Fruit fly (Drosophila melanogaster) whole organism, embryonic: ENCODE data around the gene CG6283.

Source experiments
- Adf1 ChIP-seq: fragments of 200-800 bp; sonication (Bioruptor generic); IDR thresholded peaks from 2 replicates; pipeline ENCODE4 v1.3.6; 2022; ENCODE audit warnings: missing biosample characterization, missing genetic modification characterization
- Atf6 ChIP-seq: fragments of 200-800 bp; sonication (Bioruptor generic); IDR thresholded peaks from 2 replicates; pipeline ENCODE4 v1.3.6; 2022; ENCODE audit warnings: missing biosample characterization, missing genetic modification characterization
- Awh ChIP-seq: fragments of 200-800 bp; sonication (Bioruptor generic); IDR thresholded peaks from 2 replicates; pipeline ENCODE4, ENCODE4 v1.3.6; 2022; ENCODE audit warnings: missing biosample characterization, missing genetic modification characterization
- B-H1 ChIP-seq: fragments of 200-800 bp; sonication (Bioruptor generic); IDR thresholded peaks from 3 replicates; pipeline ENCODE4 v1.3.6; 2022; ENCODE audit warnings: missing biosample characterization, missing genetic modification characterization
- BtbVII ChIP-seq: fragments of 200-800 bp; sonication (Bioruptor generic); optimal IDR thresholded peaks from 3 replicates; lab custom pipeline; 2017; ENCODE audit warnings: missing biosample characterization, mild to moderate bottlenecking, missing genetic modification characterization
- CG10543 ChIP-seq: fragments of 200-800 bp; sonication (Bioruptor generic); optimal IDR thresholded peaks from 3 replicates; lab custom pipeline; 2017; ENCODE audit warnings: missing biosample characterization, mild to moderate bottlenecking, missing genetic modification characterization, moderate library complexity
- CG10565 ChIP-seq: fragments of 200-800 bp; sonication (Bioruptor generic); optimal IDR thresholded peaks from 3 replicates; lab custom pipeline; 2016; ENCODE audit warnings: missing biosample characterization, mild to moderate bottlenecking, missing genetic modification characterization
- CG11504 ChIP-seq: fragments of 200-800 bp; sonication (Bioruptor generic); optimal IDR thresholded peaks from 3 replicates; lab custom pipeline; 2019; ENCODE audit warnings: missing biosample characterization, mild to moderate bottlenecking, missing genetic modification characterization, moderate library complexity
- CG11696 ChIP-seq: fragments of 200-800 bp; sonication (Bioruptor generic); IDR thresholded peaks from 2 replicates; pipeline ENCODE4 v1.3.6; 2022; ENCODE audit warnings: missing biosample characterization, missing genetic modification characterization
- CG12391 ChIP-seq: fragments of 200-800 bp; sonication (Bioruptor generic); optimal IDR thresholded peaks from 3 replicates; lab custom pipeline; 2018; ENCODE audit warnings: missing biosample characterization, mild to moderate bottlenecking, missing genetic modification characterization, moderate library complexity
- CG12659 ChIP-seq: fragments of 200-800 bp; sonication (Bioruptor generic); optimal IDR thresholded peaks from 3 replicates; lab custom pipeline; 2017; ENCODE audit warnings: mild to moderate bottlenecking, missing biosample characterization, missing genetic modification reagents, missing genetic modification characterization
- CG12942 ChIP-seq: fragments of 200-800 bp; sonication (Bioruptor generic); optimal IDR thresholded peaks from 3 replicates; lab custom pipeline; 2016; ENCODE audit warnings: missing biosample characterization, missing genetic modification characterization
- CG14710 ChIP-seq: fragments of 200-800 bp; sonication (Bioruptor generic); optimal IDR thresholded peaks from 3 replicates; lab custom pipeline; 2019; ENCODE audit warnings: missing biosample characterization, mild to moderate bottlenecking, missing genetic modification characterization, moderate library complexity
- CG18476 ChIP-seq: fragments of 200-800 bp; sonication (Bioruptor generic); optimal IDR thresholded peaks from 2 replicates; lab custom pipeline; 2016; ENCODE audit warnings: missing biosample characterization, mild to moderate bottlenecking, missing genetic modification characterization
- CG2712 ChIP-seq: fragments of 200-800 bp; optimal IDR thresholded peaks from 3 replicates; lab custom pipeline; 2019; ENCODE audit warnings: missing biosample characterization, mild to moderate bottlenecking, missing genetic modification characterization, moderate library complexity
- CG2889 ChIP-seq: fragments of 200-800 bp; sonication (Bioruptor generic); IDR thresholded peaks from 3 replicates; pipeline ENCODE4 v1.3.6; 2022; ENCODE audit warnings: missing biosample characterization, missing genetic modification characterization
- CG4707 ChIP-seq: fragments of 200-800 bp; sonication (Bioruptor generic); optimal IDR thresholded peaks from 2 replicates; lab custom pipeline; 2018; ENCODE audit warnings: missing biosample characterization, mild to moderate bottlenecking, missing genetic modification characterization, moderate library complexity
- CG6683 ChIP-seq: fragments of 200-800 bp; sonication (Bioruptor generic); optimal IDR thresholded peaks from 2 replicates; lab custom pipeline; 2017; ENCODE audit warnings: missing biosample characterization, mild to moderate bottlenecking, missing genetic modification characterization, missing genetic modification reagents
- CG6765 ChIP-seq: fragments of 200-800 bp; sonication (Bioruptor generic); optimal IDR thresholded peaks from 3 replicates; lab custom pipeline; 2017; ENCODE audit warnings: missing biosample characterization, mild to moderate bottlenecking, missing genetic modification characterization
- CG8924 ChIP-seq: fragments of 200-800 bp; optimal IDR thresholded peaks from 3 replicates; lab custom pipeline; 2019; ENCODE audit warnings: missing biosample characterization, mild to moderate bottlenecking, missing genetic modification characterization, moderate library complexity
- CTCF ChIP-seq: fragments of 200-800 bp; sonication (Bioruptor generic); optimal IDR thresholded peaks from 2 replicates; lab custom pipeline; 2017; ENCODE audit warnings: missing biosample characterization, mild to moderate bottlenecking, missing genetic modification characterization, moderate library complexity
- Elba2 ChIP-seq: fragments of 200-800 bp; sonication (Bioruptor generic); optimal IDR thresholded peaks from 3 replicates; lab custom pipeline; 2016; ENCODE audit warnings: missing biosample characterization, missing genetic modification characterization
- HHEX ChIP-seq: fragments of 200-800 bp; sonication (Bioruptor generic); optimal IDR thresholded peaks from 3 replicates; lab custom pipeline; 2017; ENCODE audit warnings: missing biosample characterization, mild to moderate bottlenecking, missing genetic modification characterization, missing genetic modification reagents
- HLH54F ChIP-seq: fragments of 200-800 bp; sonication (Bioruptor generic); optimal IDR thresholded peaks from 3 replicates; lab custom pipeline; 2016; ENCODE audit warnings: missing biosample characterization, missing genetic modification characterization
- NFAT ChIP-seq: fragments of 200-800 bp; sonication (Bioruptor generic); IDR thresholded peaks from 2 replicates; pipeline ENCODE4 v1.3.6; 2022; ENCODE audit warnings: missing biosample characterization, missing genetic modification characterization
- NfI ChIP-seq: fragments of 200-800 bp; sonication (Bioruptor generic); optimal IDR thresholded peaks from 3 replicates; lab custom pipeline; 2018; ENCODE audit warnings: missing biosample characterization, mild to moderate bottlenecking, missing genetic modification characterization, moderate library complexity
- Scr ChIP-seq: fragments of 200-800 bp; sonication (Bioruptor generic); IDR thresholded peaks from 2 replicates; pipeline ENCODE4 v1.3.6; 2022; ENCODE audit warnings: missing biosample characterization, missing genetic modification characterization; ENCODE audit not compliant: partially characterized antibody
- Vsx1 ChIP-seq: fragments of 200-800 bp; sonication (Bioruptor generic); optimal IDR thresholded peaks from 2 replicates; lab custom pipeline; 2017; ENCODE audit warnings: missing biosample characterization, mild to moderate bottlenecking, missing genetic modification characterization, missing genetic modification reagents
- Xrp1 ChIP-seq: fragments of 200-800 bp; sonication (Bioruptor generic); IDR thresholded peaks from 2 replicates; pipeline ENCODE4 v1.3.6; 2022; ENCODE audit warnings: missing biosample characterization, missing genetic modification characterization
- YL-1 ChIP-seq: fragments of 200-800 bp; sonication (Bioruptor generic); optimal IDR thresholded peaks from 3 replicates; lab custom pipeline; 2017; ENCODE audit warnings: missing biosample characterization, mild to moderate bottlenecking, missing genetic modification characterization
- al ChIP-seq: fragments of 200-800 bp; sonication (Bioruptor generic); IDR thresholded peaks from 2 replicates; pipeline ENCODE4 v1.3.6; 2022; ENCODE audit warnings: missing biosample characterization, missing genetic modification characterization
- aop ChIP-seq: fragments of 200-800 bp; sonication (Bioruptor generic); IDR thresholded peaks from 2 replicates; pipeline ENCODE4 v1.3.6; 2022; ENCODE audit warnings: missing biosample characterization, missing genetic modification characterization
- chinmo ChIP-seq: fragments of 200-800 bp; sonication (Bioruptor generic); IDR thresholded peaks from 4 replicates; pipeline ENCODE4 v1.3.6; 2022; ENCODE audit warnings: missing biosample characterization, missing genetic modification characterization; ENCODE audit not compliant: partially characterized antibody
- gem ChIP-seq: fragments of 200-800 bp; sonication (Bioruptor generic); optimal IDR thresholded peaks from 2 replicates; lab custom pipeline; 2019; ENCODE audit warnings: missing biosample characterization, mild to moderate bottlenecking, missing genetic modification characterization, moderate library complexity
- hkb ChIP-seq, 2 experiments: fragments of 200-800 bp in 1 of 2; fragments of >200 bp in 1 of 2; sonication (Bioruptor generic) in 1 of 2; IDR thresholded peaks in 1 of 2; optimal IDR thresholded peaks in 1 of 2; 2 replicates each; pipeline versions ENCODE4 v1.3.6 to Lab custom; 2017 to 2022; ENCODE audit warnings: missing biosample characterization in 1 of 2, missing genetic modification characterization in 1 of 2
- klu ChIP-seq: fragments of 200-800 bp; sonication (Bioruptor generic); IDR thresholded peaks from 2 replicates; pipeline ENCODE4 v1.3.6; 2022; ENCODE audit warnings: missing biosample characterization, missing genetic modification characterization
- kni ChIP-seq: fragments of 200-800 bp; sonication (Bioruptor generic); optimal IDR thresholded peaks from 3 replicates; lab custom pipeline; 2017; ENCODE audit warnings: mild to moderate bottlenecking, missing biosample characterization, missing genetic modification reagents, missing genetic modification characterization
- lab ChIP-seq: fragments of 200-800 bp; sonication (Bioruptor generic); optimal IDR thresholded peaks from 3 replicates; lab custom pipeline; 2017; ENCODE audit warnings: missing biosample characterization, missing genetic modification characterization, mild to moderate bottlenecking, moderate library complexity, missing genetic modification reagents
- mld ChIP-seq: fragments of 200-800 bp; sonication (Bioruptor generic); IDR thresholded peaks from 3 replicates; pipeline ENCODE4 v1.3.6; 2022; ENCODE audit warnings: missing biosample characterization, missing genetic modification characterization; ENCODE audit not compliant: partially characterized antibody
- nau ChIP-seq: fragments of 200-800 bp; sonication (Bioruptor generic); optimal IDR thresholded peaks from 3 replicates; lab custom pipeline; 2017; ENCODE audit warnings: missing biosample characterization, mild to moderate bottlenecking, missing genetic modification characterization, missing genetic modification reagents
- nmo ChIP-seq: fragments of 200-800 bp; sonication (Bioruptor generic); optimal IDR thresholded peaks from 2 replicates; lab custom pipeline; 2018; ENCODE audit warnings: missing biosample characterization, mild to moderate bottlenecking, missing genetic modification characterization, moderate library complexity
- pan ChIP-seq, 4 experiments: fragments of >200 bp in 3 of 4; fragments of 200-800 bp in 1 of 4; sonication (Bioruptor generic) in 1 of 4; optimal IDR thresholded peaks in 3 of 4; IDR thresholded peaks in 1 of 4; 2 replicates each; pipeline versions ENCODE4 v1.3.6 to Lab custom; 2017 to 2022; ENCODE audit warnings: missing biosample characterization in 2 of 4, missing genetic modification characterization in 2 of 4, mixed read lengths in 1 of 4
- pzg ChIP-seq: fragments of 200-800 bp; sonication (Bioruptor generic); optimal IDR thresholded peaks from 3 replicates; lab custom pipeline; 2018; ENCODE audit warnings: missing biosample characterization, mild to moderate bottlenecking, missing genetic modification characterization, moderate library complexity
- scrt ChIP-seq: fragments of 200-800 bp; sonication (Bioruptor generic); optimal IDR thresholded peaks from 2 replicates; lab custom pipeline; 2018; ENCODE audit warnings: missing biosample characterization, mild to moderate bottlenecking, missing genetic modification characterization, moderate library complexity
- slbo ChIP-seq: fragments of 200-800 bp; sonication (Bioruptor generic); IDR thresholded peaks from 2 replicates; pipeline ENCODE4 v1.3.6; 2022; ENCODE audit warnings: missing biosample characterization, missing genetic modification characterization
- tgo ChIP-seq: fragments of 200-800 bp; sonication (Bioruptor generic); IDR thresholded peaks from 3 replicates; pipeline ENCODE4 v1.3.6; 2022; ENCODE audit warnings: missing biosample characterization, missing genetic modification characterization
- ttk ChIP-seq: fragments of 200-800 bp; sonication (Bioruptor generic); IDR thresholded peaks from 2 replicates; pipeline ENCODE4 v2.1.2; 2022; ENCODE audit warnings: missing biosample characterization, missing genetic modification characterization
- unpg ChIP-seq: fragments of 200-800 bp; sonication (Bioruptor generic); optimal IDR thresholded peaks from 3 replicates; lab custom pipeline; 2018; ENCODE audit warnings: missing biosample characterization, mild to moderate bottlenecking, missing genetic modification characterization, moderate library complexity

The CG6283 gene

dm6 chr3R:26988412-26988981 lies 32.7 kb downstream of the CG6283 start, which contains the start of gene CG31075 (continued):
- TF ChIP-seq Elba2 = no peak
- peak; percentile 59 for TF ChIP-seq tgo
- peak; percentile 36 for TF ChIP-seq BtbVII (GFP tag; lab: Kevin White, UChicago)
- peak; percentile 77 for TF ChIP-seq Atf6 (GFP tag; lab: Robert Waterston, UW)
- TF ChIP-seq unpg = peak; percentile 52
- TF ChIP-seq CG10565 = no peak
- TF ChIP-seq aop = no peak
- peak; percentile 17 for TF ChIP-seq CG12659 (GFP tag; lab: Kevin White, UChicago)
- TF ChIP-seq slbo (GFP tag; lab: Robert Waterston, UW) = peak; percentile 83
- TF ChIP-seq CG8924 = peak; percentile 51
- no peak for TF ChIP-seq hkb (optimal IDR thresholded peaks at IDR 0.05; lab: Kevin White, UChicago)
- peak; percentile 70 for TF ChIP-seq hkb (GFP tag; IDR thresholded peaks at IDR 0.05; lab: Robert Waterston, UW)
- peak; percentile 70 for TF ChIP-seq CG11504
- TF ChIP-seq Vsx1 = no peak
- TF ChIP-seq klu (GFP tag; lab: Robert Waterston, UW) = peak; percentile 31; the same call in 1 of the 2 replicates
- peak; percentile 60 for TF ChIP-seq nmo (GFP tag; lab: Kevin White, UChicago)
- peak; percentile 77 for TF ChIP-seq gem (tag; lab: Kevin White, UChicago)
- TF ChIP-seq CG4707 (GFP tag; lab: Kevin White, UChicago) = peak; percentile 93
- TF ChIP-seq chinmo (GFP tag; lab: Robert Waterston, UW) = 0 out of 4 replicates have a peak, but pooled peaks have one; percentile 35
- TF ChIP-seq CG10543 (GFP tag; lab: Kevin White, UChicago) = no peak
- TF ChIP-seq CG11696 (GFP tag; lab: Robert Waterston, UW) = no peak
- peak; percentile 61 for TF ChIP-seq CTCF
- TF ChIP-seq NFAT (GFP tag; lab: Robert Waterston, UW) = peak; percentile 39; the same call in 1 of the 2 replicates
- TF ChIP-seq CG6765 = peak; percentile 23
- TF ChIP-seq YL-1 (GFP tag; lab: Kevin White, UChicago) = no peak
- peak; percentile 60 for TF ChIP-seq scrt (GFP tag; lab: Kevin White, UChicago)
- TF ChIP-seq CG14710 (tag; lab: Kevin White, UChicago) = no peak
- 0 out of 3 replicates have a peak, but pooled peaks have one; percentile 4 for TF ChIP-seq CG2889 (GFP tag; lab: Robert Waterston, UW)
- TF ChIP-seq CG2712 (tag; lab: Kevin White, UChicago) = peak; percentile 28
- peak; percentile 50; the same call in 1 of the 2 replicates for TF ChIP-seq Awh (GFP tag; lab: Robert Waterston, UW)
- peak; percentile 5 for TF ChIP-seq pzg
- TF ChIP-seq Scr (GFP tag; lab: Robert Waterston, UW) = no peak
- TF ChIP-seq Adf1 = peak; percentile 42
- peak; percentile 7 for TF ChIP-seq nau (GFP tag; lab: Kevin White, UChicago)
- peak; percentile 53 for TF ChIP-seq HHEX (GFP tag; lab: Kevin White, UChicago)
- TF ChIP-seq kni = no peak
- no peak for TF ChIP-seq CG12942 (GFP tag; lab: Kevin White, UChicago)
- peak; percentile 55 for TF ChIP-seq Xrp1 (GFP tag; lab: Robert Waterston, UW)
- peak; percentile 41 for TF ChIP-seq CG12391
- peak; percentile 80 for TF ChIP-seq lab (GFP tag; lab: Kevin White, UChicago)
- TF ChIP-seq pan (optimal IDR thresholded peaks at IDR 0.05; lab: Kevin White, UChicago) = no peak
- peak in 1 of 2 experiments; percentile 62 for TF ChIP-seq pan (GFP tag; optimal IDR thresholded peaks at IDR 0.05 in 1 of 2, IDR thresholded peaks at IDR 0.05 in 1 of 2)
- no peak for TF ChIP-seq CG6683 (GFP tag; lab: Kevin White, UChicago)
- TF ChIP-seq mld (GFP tag; lab: Robert Waterston, UW) = no peak
- TF ChIP-seq al = 0 out of 2 replicates have a peak, but pooled peaks have one; percentile 35
- TF ChIP-seq B-H1 (GFP tag; lab: Robert Waterston, UW) = peak; percentile 28; the same call in 1 of the 3 replicates
- peak; percentile 52 for TF ChIP-seq CG18476 (GFP tag; lab: Kevin White, UChicago)
- TF ChIP-seq ttk (GFP tag; lab: Robert Waterston, UW) = peak; percentile 36; the same call in 1 of the 2 replicates
- TF ChIP-seq NfI (GFP tag; lab: Kevin White, UChicago) = peak; percentile 12
- peak; percentile 7 for TF ChIP-seq HLH54F
